Worm (Caenorhabditis elegans): ENCODE results near the gene H37A05.2.

The H37A05.2 gene

ce11 chrV:13634149-13634548 is at the start of gene H37A05.2:
H37A05.2 (minus strand) TSS chrV:13634249.
- no peak for TF ChIP-seq unc-62 (GFP tag; optimal IDR thresholded peaks at IDR 0.05)

- no peak for TF ChIP-seq unc-62 (GFP tag; optimal IDR thresholded peaks at IDR 0.05)
Measured at ce11 chrV:13681445-13681844, 47.4 kb upstream of the H37A05.2 start.

- no peak for TF ChIP-seq unc-62 (GFP tag; optimal IDR thresholded peaks at IDR 0.05)
Measured at ce11 chrV:13679859-13680258, 45.8 kb upstream of the H37A05.2 start.

ce11 chrV:13678542-13678941 is 44.5 kb upstream of the H37A05.2 start, which contains the start of the genes tag-65 and ccz-1:
tag-65 (minus strand) TSS chrV:13678587.
ccz-1 (plus strand) TSS chrV:13678875.
- TF ChIP-seq unc-62 (GFP tag; optimal IDR thresholded peaks at IDR 0.05) = no peak

ce11 chrV:13671911-13672639 is 38.0 kb upstream of the H37A05.2 start, which contains the start of the genes mip-2 and F58G11.4:
mip-2 (minus strand) TSS chrV:13671958.
F58G11.4 (plus strand) TSS chrV:13672589.
- TF ChIP-seq unc-62 (GFP tag; optimal IDR thresholded peaks at IDR 0.05) = no peak

- TF ChIP-seq unc-62 (GFP tag; optimal IDR thresholded peaks at IDR 0.05) = no peak
Measured at ce11 chrV:13669170-13669569, 35.1 kb upstream of the H37A05.2 start.

ce11 chrV:13668337-13668736 is 34.3 kb upstream of the H37A05.2 start:
- no peak for TF ChIP-seq unc-62 (GFP tag; optimal IDR thresholded peaks at IDR 0.05)

ce11 chrV:13666460-13666859 is 32.4 kb upstream of the H37A05.2 start:
- TF ChIP-seq unc-62 (GFP tag; optimal IDR thresholded peaks at IDR 0.05) = no peak

- no peak for TF ChIP-seq unc-62 (GFP tag; optimal IDR thresholded peaks at IDR 0.05)
Measured at ce11 chrV:13665089-13665488, 31.0 kb upstream of the H37A05.2 start, which contains the start of gene rde-12. rde-12 (plus strand) TSS chrV:13665389.

- TF ChIP-seq unc-62 (GFP tag; optimal IDR thresholded peaks at IDR 0.05) = no peak
Measured at ce11 chrV:13664340-13664916, 30.4 kb upstream of the H37A05.2 start.

ce11 chrV:13660660-13661325 is 26.7 kb upstream of the H37A05.2 start, which contains the start of gene letm-1:
letm-1 (plus strand) TSS chrV:13661257.
- no peak for TF ChIP-seq unc-62 (GFP tag; optimal IDR thresholded peaks at IDR 0.05)

- TF ChIP-seq unc-62 (GFP tag; optimal IDR thresholded peaks at IDR 0.05) = no peak
Measured at ce11 chrV:13660115-13660514, 26.1 kb upstream of the H37A05.2 start.

- TF ChIP-seq unc-62 (GFP tag; optimal IDR thresholded peaks at IDR 0.05) = no peak
Measured at ce11 chrV:13659219-13659618, 25.2 kb upstream of the H37A05.2 start.

- TF ChIP-seq unc-62 (GFP tag; optimal IDR thresholded peaks at IDR 0.05) = no peak
Measured at ce11 chrV:13658577-13658976, 24.5 kb upstream of the H37A05.2 start.

ce11 chrV:13657841-13658338 is 23.8 kb upstream of the H37A05.2 start:
- no peak for TF ChIP-seq unc-62 (GFP tag; optimal IDR thresholded peaks at IDR 0.05)

- TF ChIP-seq unc-62 (GFP tag; optimal IDR thresholded peaks at IDR 0.05) = no peak
Measured at ce11 chrV:13657291-13657690, 23.2 kb upstream of the H37A05.2 start.
